Worm (Caenorhabditis elegans): ENCODE measurements around the gene F49C5.12.

DNA sequence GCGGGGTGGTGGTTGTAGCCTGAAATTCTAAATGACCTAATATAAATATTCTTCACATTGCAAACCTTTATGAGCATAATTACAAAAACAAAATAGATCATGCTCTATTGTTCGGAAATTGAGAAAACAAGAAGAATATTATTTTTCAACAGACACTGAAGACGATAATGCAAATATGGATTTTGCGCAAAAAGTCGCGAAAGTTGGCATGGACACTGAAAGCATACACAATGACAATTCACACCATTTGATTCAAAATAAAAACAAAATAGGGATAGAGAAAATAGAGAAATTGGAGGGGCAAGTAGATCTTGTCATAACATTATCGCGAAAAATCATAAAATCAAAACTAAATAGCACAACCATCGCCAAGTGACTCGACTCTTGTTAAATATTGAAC lies 12.7 kb upstream of the F49C5.12 start, which contains the start of gene Y38E10A.35:
- TF ChIP-seq ztf-29 (GFP tag; IDR thresholded peaks at IDR 0.05): no peak
- TF ChIP-seq tab-1 (GFP tag; IDR thresholded peaks at IDR 0.05): no peak
- no peak for TF ChIP-seq T22C8.4 (GFP tag; IDR thresholded peaks at IDR 0.05)
- TF ChIP-seq ztf-23 (GFP tag; IDR thresholded peaks at IDR 0.05): no peak
- no peak for TF ChIP-seq ref-1 (GFP tag; conservative IDR thresholded peaks at IDR 0.05)

Measured in whole organism, midembryonic.